Fruit fly (Drosophila melanogaster) whole organism, embryonic: ENCODE measurements around the gene tbc.
A peak's percentile ranks its signal among the peaks of the same experiment; 100 is the strongest.

Source experiments
- Adf1 ChIP-seq: fragments of 200-800 bp; sonication (Bioruptor generic); IDR thresholded peaks from 2 replicates; pipeline ENCODE4 v1.3.6; 2022; ENCODE audit warnings: missing biosample characterization, missing genetic modification characterization
- BtbVII ChIP-seq: fragments of 200-800 bp; sonication (Bioruptor generic); optimal IDR thresholded peaks from 3 replicates; lab custom pipeline; 2017; ENCODE audit warnings: missing biosample characterization, mild to moderate bottlenecking, missing genetic modification characterization
- CG12744 ChIP-seq: fragments of 200-800 bp; sonication (Bioruptor generic); optimal IDR thresholded peaks from 2 replicates; lab custom pipeline; 2016; ENCODE audit warnings: missing biosample characterization, missing genetic modification characterization
- CG13424 ChIP-seq: fragments of 200-800 bp; sonication (Bioruptor generic); optimal IDR thresholded peaks from 2 replicates; lab custom pipeline; 2019; ENCODE audit warnings: missing biosample characterization, mild to moderate bottlenecking, missing genetic modification characterization, moderate library complexity
- CG13775 ChIP-seq: fragments of 200-800 bp; sonication (Bioruptor generic); optimal IDR thresholded peaks from 3 replicates; lab custom pipeline; 2017; ENCODE audit warnings: missing biosample characterization, mild to moderate bottlenecking, missing genetic modification characterization
- CG15011 ChIP-seq: fragments of 200-800 bp; sonication (Bioruptor generic); optimal IDR thresholded peaks from 3 replicates; lab custom pipeline; 2018; ENCODE audit warnings: missing biosample characterization, mild to moderate bottlenecking, missing genetic modification characterization
- CG1602 ChIP-seq: fragments of 200-800 bp; sonication (Bioruptor generic); optimal IDR thresholded peaks from 3 replicates; lab custom pipeline; 2016; ENCODE audit warnings: missing biosample characterization, missing genetic modification characterization
- CG17829 ChIP-seq: fragments of 200-800 bp; optimal IDR thresholded peaks from 2 replicates; lab custom pipeline; 2019; ENCODE audit warnings: missing biosample characterization, mild to moderate bottlenecking, missing genetic modification characterization, moderate library complexity
- CG18476 ChIP-seq: fragments of 200-800 bp; sonication (Bioruptor generic); optimal IDR thresholded peaks from 2 replicates; lab custom pipeline; 2016; ENCODE audit warnings: missing biosample characterization, mild to moderate bottlenecking, missing genetic modification characterization
- CG2678 ChIP-seq: fragments of 200-800 bp; sonication (Bioruptor generic); optimal IDR thresholded peaks from 3 replicates; lab custom pipeline; 2019; ENCODE audit warnings: missing biosample characterization, mild to moderate bottlenecking, missing genetic modification characterization, moderate library complexity
- CG2875 ChIP-seq: fragments of 200-800 bp; sonication (Bioruptor generic); optimal IDR thresholded peaks from 2 replicates; lab custom pipeline; 2017; ENCODE audit warnings: missing biosample characterization, mild to moderate bottlenecking, missing genetic modification characterization, missing genetic modification reagents
- CG33213 ChIP-seq: fragments of 200-800 bp; sonication (Bioruptor generic); optimal IDR thresholded peaks from 3 replicates; lab custom pipeline; 2016; ENCODE audit warnings: missing biosample characterization, missing genetic modification characterization
- CG3995 ChIP-seq: fragments of 200-800 bp; sonication (Bioruptor generic); optimal IDR thresholded peaks from 3 replicates; lab custom pipeline; 2016; ENCODE audit warnings: missing biosample characterization, missing genetic modification characterization
- CG42726 ChIP-seq: fragments of 200-800 bp; sonication (Bioruptor generic); IDR thresholded peaks from 2 replicates; pipeline ENCODE4 v1.3.6; 2022; ENCODE audit warnings: missing biosample characterization, missing genetic modification characterization; ENCODE audit not compliant: partially characterized antibody
- CG8281 ChIP-seq: fragments of 200-800 bp; sonication (Bioruptor generic); optimal IDR thresholded peaks from 2 replicates; lab custom pipeline; 2018; ENCODE audit warnings: missing biosample characterization, mild to moderate bottlenecking, missing genetic modification characterization, moderate library complexity
- CG9437 ChIP-seq: fragments of 200-800 bp; sonication (Bioruptor generic); optimal IDR thresholded peaks from 2 replicates; lab custom pipeline; 2018; ENCODE audit warnings: missing biosample characterization, mild to moderate bottlenecking, missing genetic modification characterization
- CG9797 ChIP-seq: fragments of 200-800 bp; sonication (Bioruptor generic); optimal IDR thresholded peaks from 3 replicates; lab custom pipeline; 2018; ENCODE audit warnings: missing biosample characterization, mild to moderate bottlenecking, missing genetic modification characterization
- CG9817 ChIP-seq: fragments of 200-800 bp; sonication (Bioruptor generic); optimal IDR thresholded peaks from 2 replicates; lab custom pipeline; 2018; ENCODE audit warnings: missing biosample characterization, mild to moderate bottlenecking, missing genetic modification characterization, moderate library complexity
- D ChIP-seq, 2 experiments: fragments of 200-800 bp in 1 of 2; fragments of >200 bp in 1 of 2; sonication (Bioruptor generic) in 1 of 2; optimal IDR thresholded peaks; 2 replicates in 1 of 2; 3 replicates in 1 of 2; lab custom pipeline; 2017; ENCODE audit warnings: mild to moderate bottlenecking in 1 of 2, missing biosample characterization in 1 of 2, missing genetic modification characterization in 1 of 2, missing genetic modification reagents in 1 of 2
- Doc2 ChIP-seq: fragments of 200-800 bp; sonication (Bioruptor generic); IDR thresholded peaks from 2 replicates; pipeline ENCODE4 v1.3.6; 2022; ENCODE audit warnings: missing biosample characterization, missing genetic modification characterization
- ERR ChIP-seq: fragments of 200-800 bp; sonication (Bioruptor generic); optimal IDR thresholded peaks from 2 replicates; lab custom pipeline; 2016; ENCODE audit warnings: missing biosample characterization, missing genetic modification characterization
- Fer3 ChIP-seq: fragments of 200-800 bp; sonication (Bioruptor generic); optimal IDR thresholded peaks from 2 replicates; lab custom pipeline; 2018; ENCODE audit warnings: missing biosample characterization, mild to moderate bottlenecking, missing genetic modification characterization, moderate library complexity
- Hmr ChIP-seq: fragments of 200-800 bp; sonication (Bioruptor generic); optimal IDR thresholded peaks from 3 replicates; lab custom pipeline; 2017; ENCODE audit warnings: mild to moderate bottlenecking, missing biosample characterization, missing genetic modification reagents, missing genetic modification characterization
- Hr78 ChIP-seq, 2 experiments: fragments of 200-800 bp in 1 of 2; fragments of >200 bp in 1 of 2; sonication (Bioruptor generic) in 1 of 2; optimal IDR thresholded peaks; 2 replicates each; lab custom pipeline; 2017 to 2019; ENCODE audit warnings: missing biosample characterization in 2 of 2, missing genetic modification characterization in 2 of 2, mild to moderate bottlenecking in 1 of 2, moderate library complexity in 1 of 2
- Kr ChIP-seq: fragments of 200-800 bp; sonication (Bioruptor generic); optimal IDR thresholded peaks from 2 replicates; lab custom pipeline; 2017; ENCODE audit warnings: missing biosample characterization, mild to moderate bottlenecking, missing genetic modification characterization
- MBD-R2 ChIP-seq: fragments of 200-800 bp; sonication (Bioruptor generic); IDR thresholded peaks from 2 replicates; pipeline ENCODE4 v1.3.6; 2022; ENCODE audit warnings: missing biosample characterization, missing genetic modification characterization
- Nf-YC ChIP-seq: fragments of 200-800 bp; optimal IDR thresholded peaks from 3 replicates; lab custom pipeline; 2019; ENCODE audit warnings: missing biosample characterization, mild to moderate bottlenecking, missing genetic modification characterization, moderate library complexity
- Oaz ChIP-seq: fragments of 200-800 bp; sonication (Bioruptor generic); IDR thresholded peaks from 2 replicates; pipeline ENCODE4 v1.3.6; 2022; ENCODE audit warnings: missing biosample characterization, missing genetic modification characterization
- Oli ChIP-seq: fragments of 200-800 bp; sonication (Bioruptor generic); optimal IDR thresholded peaks from 2 replicates; lab custom pipeline; 2018; ENCODE audit warnings: missing biosample characterization, mild to moderate bottlenecking, missing genetic modification characterization, moderate library complexity
- Six4 ChIP-seq: fragments of 200-800 bp; sonication (Bioruptor generic); optimal IDR thresholded peaks from 2 replicates; lab custom pipeline; 2016; ENCODE audit warnings: missing biosample characterization, missing genetic modification characterization
- Sox100B ChIP-seq: fragments of 200-800 bp; sonication (Bioruptor generic); optimal IDR thresholded peaks from 3 replicates; lab custom pipeline; 2018; ENCODE audit warnings: missing biosample characterization, mild to moderate bottlenecking, missing genetic modification characterization
- Tbp ChIP-seq: fragments of >200 bp; optimal IDR thresholded peaks from 2 replicates; lab custom pipeline; 2018; ENCODE audit warnings: missing biosample characterization, missing genetic modification characterization
- Vsx1 ChIP-seq: fragments of 200-800 bp; sonication (Bioruptor generic); optimal IDR thresholded peaks from 2 replicates; lab custom pipeline; 2017; ENCODE audit warnings: missing biosample characterization, mild to moderate bottlenecking, missing genetic modification characterization, missing genetic modification reagents
- abd-A ChIP-seq: fragments of 200-800 bp; sonication (Bioruptor generic); optimal IDR thresholded peaks from 3 replicates; lab custom pipeline; 2019; ENCODE audit warnings: missing biosample characterization, mild to moderate bottlenecking, missing genetic modification characterization, moderate library complexity
- cas ChIP-seq: fragments of 200-800 bp; sonication (Bioruptor generic); IDR thresholded peaks from 2 replicates; pipeline ENCODE4 v1.3.6; 2022; ENCODE audit warnings: missing biosample characterization, missing genetic modification characterization
- caup ChIP-seq: fragments of 200-800 bp; sonication (Bioruptor generic); optimal IDR thresholded peaks from 3 replicates; lab custom pipeline; 2017; ENCODE audit warnings: missing biosample characterization, mild to moderate bottlenecking, missing genetic modification characterization, moderate library complexity; ENCODE audit not compliant: severe bottlenecking
- dan ChIP-seq: fragments of 200-800 bp; sonication (Bioruptor generic); IDR thresholded peaks from 2 replicates; pipeline ENCODE4 v1.3.6; 2022; ENCODE audit warnings: missing biosample characterization, missing genetic modification characterization
- ems ChIP-seq: fragments of 200-800 bp; sonication (Bioruptor generic); optimal IDR thresholded peaks from 3 replicates; lab custom pipeline; 2016; ENCODE audit warnings: missing biosample characterization, missing genetic modification characterization
- ewg ChIP-seq: fragments of 200-800 bp; sonication (Bioruptor generic); optimal IDR thresholded peaks from 3 replicates; lab custom pipeline; 2017; ENCODE audit warnings: mild to moderate bottlenecking, missing biosample characterization, missing genetic modification reagents, missing genetic modification characterization
- hkb ChIP-seq, 2 experiments: fragments of 200-800 bp in 1 of 2; fragments of >200 bp in 1 of 2; sonication (Bioruptor generic) in 1 of 2; IDR thresholded peaks in 1 of 2; optimal IDR thresholded peaks in 1 of 2; 2 replicates each; pipeline versions ENCODE4 v1.3.6 to Lab custom; 2017 to 2022; ENCODE audit warnings: missing biosample characterization in 1 of 2, missing genetic modification characterization in 1 of 2
- lola ChIP-seq, 3 experiments: fragments of >200 bp in 2 of 3; fragments of 200-800 bp in 1 of 3; sonication (Bioruptor generic) in 1 of 3; optimal IDR thresholded peaks; 2 replicates each; lab custom pipeline; 2017 to 2019; ENCODE audit warnings: missing biosample characterization in 3 of 3, missing genetic modification characterization in 3 of 3, mild to moderate bottlenecking in 1 of 3, moderate library complexity in 1 of 3
- nmo ChIP-seq: fragments of 200-800 bp; sonication (Bioruptor generic); optimal IDR thresholded peaks from 2 replicates; lab custom pipeline; 2018; ENCODE audit warnings: missing biosample characterization, mild to moderate bottlenecking, missing genetic modification characterization, moderate library complexity
- odd ChIP-seq: fragments of 200-800 bp; sonication (Bioruptor generic); optimal IDR thresholded peaks from 2 replicates; lab custom pipeline; 2017; ENCODE audit warnings: missing biosample characterization, mild to moderate bottlenecking, missing genetic modification characterization
- prd ChIP-seq, 3 experiments: fragments of >200 bp in 2 of 3; fragments of 200-800 bp in 1 of 3; sonication (Bioruptor generic) in 1 of 3; optimal IDR thresholded peaks in 2 of 3; IDR thresholded peaks in 1 of 3; 2 replicates in 2 of 3; 3 replicates in 1 of 3; pipeline versions ENCODE4 v1.3.6 to Lab custom; 2017 to 2022; ENCODE audit warnings: missing biosample characterization in 1 of 3, missing genetic modification characterization in 1 of 3
- sug ChIP-seq: fragments of 200-800 bp; optimal IDR thresholded peaks from 2 replicates; lab custom pipeline; 2019; ENCODE audit warnings: missing biosample characterization, mild to moderate bottlenecking, missing genetic modification characterization, moderate library complexity
- tio ChIP-seq: fragments of 200-800 bp; sonication (Bioruptor generic); optimal IDR thresholded peaks from 2 replicates; lab custom pipeline; 2017; ENCODE audit warnings: missing biosample characterization, missing genetic modification characterization, inconsistent platforms
- wek ChIP-seq: fragments of 200-800 bp; sonication (Bioruptor generic); optimal IDR thresholded peaks from 3 replicates; lab custom pipeline; 2018; ENCODE audit warnings: missing biosample characterization, mild to moderate bottlenecking, missing genetic modification characterization, moderate library complexity
- zfh2 ChIP-seq: fragments of 200-800 bp; sonication (Bioruptor generic); optimal IDR thresholded peaks from 2 replicates; lab custom pipeline; 2016; ENCODE audit warnings: missing biosample characterization, missing genetic modification characterization

Gene tbc

DNA sequence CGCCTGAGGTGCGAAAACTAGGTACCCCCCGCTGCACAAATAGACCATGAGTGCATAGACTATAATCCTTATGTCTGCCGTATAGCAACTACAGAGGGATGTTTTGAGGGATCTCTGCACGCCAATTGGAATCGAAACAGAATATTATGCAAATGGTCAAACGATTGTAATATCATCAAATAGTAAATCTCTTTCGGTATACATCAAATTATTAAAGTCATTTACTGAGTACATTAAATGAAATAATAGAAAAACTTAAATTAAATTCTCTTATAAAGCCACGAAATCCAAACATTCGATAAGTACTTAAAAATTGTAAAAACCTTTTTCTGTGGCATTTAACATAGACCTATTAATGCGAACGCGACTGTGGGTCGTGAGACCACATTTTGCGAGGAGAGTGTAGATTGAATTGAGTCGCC is 39.6 kb downstream of the tbc start (continued):
- peak; percentile 40 for TF ChIP-seq ems (GFP tag; lab: Kevin White, UChicago)
- no peak for TF ChIP-seq Kr
- peak; percentile 5 for TF ChIP-seq CG9817
- TF ChIP-seq CG15011 (GFP tag; lab: Kevin White, UChicago) = peak; percentile 50
- peak; percentile 26 for TF ChIP-seq Fer3 (tag; lab: Kevin White, UChicago)
- peak; percentile 8 for TF ChIP-seq CG3995 (GFP tag; lab: Kevin White, UChicago)
- no peak for TF ChIP-seq Oaz (GFP tag; lab: Robert Waterston, UW)
- TF ChIP-seq caup (GFP tag; lab: Kevin White, UChicago) = peak; percentile 30
- TF ChIP-seq Nf-YC = peak; percentile 26
- TF ChIP-seq CG13775 (GFP tag; lab: Kevin White, UChicago) = peak; percentile 54
- peak; percentile 62 for TF ChIP-seq CG9437 (GFP tag; lab: Kevin White, UChicago)
- peak; percentile 20 for TF ChIP-seq CG2875
- TF ChIP-seq Hmr (GFP tag; lab: Kevin White, UChicago) = peak; percentile 47
- TF ChIP-seq CG9797 (GFP tag; lab: Kevin White, UChicago) = no peak
- TF ChIP-seq D (optimal IDR thresholded peaks at IDR 0.05; lab: Kevin White, UChicago) = no peak
- TF ChIP-seq D (GFP tag; optimal IDR thresholded peaks at IDR 0.05; lab: Kevin White, UChicago) = peak; percentile 69
- TF ChIP-seq zfh2 (GFP tag; lab: Kevin White, UChicago) = peak; percentile 12
- TF ChIP-seq CG13424 (tag; lab: Kevin White, UChicago) = peak; percentile 76
- no peak for TF ChIP-seq hkb (optimal IDR thresholded peaks at IDR 0.05; lab: Kevin White, UChicago)
- TF ChIP-seq hkb (GFP tag; IDR thresholded peaks at IDR 0.05; lab: Robert Waterston, UW) = no peak
- no peak for TF ChIP-seq CG12744
- peak; percentile 30 for TF ChIP-seq ewg
- peak; percentile 51 for TF ChIP-seq CG17829 (tag; lab: Kevin White, UChicago)
- TF ChIP-seq Sox100B (GFP tag; lab: Kevin White, UChicago) = peak; percentile 80
- TF ChIP-seq tio (GFP tag; lab: Kevin White, UChicago) = peak; percentile 61
- no peak for TF ChIP-seq Adf1 (GFP tag; lab: Robert Waterston, UW)
- TF ChIP-seq ERR = no peak
- TF ChIP-seq Vsx1 = peak; percentile 19
- no peak for TF ChIP-seq wek (GFP tag; lab: Kevin White, UChicago)
- peak; percentile 59 for TF ChIP-seq BtbVII (GFP tag; lab: Kevin White, UChicago)
- TF ChIP-seq CG8281 (tag; lab: Kevin White, UChicago) = peak; percentile 14
- TF ChIP-seq nmo = peak; percentile 75
- no peak for TF ChIP-seq prd (optimal IDR thresholded peaks at IDR 0.05; lab: Kevin White, UChicago)
- peak; percentile 50; the same call in 1 of the 3 replicates for TF ChIP-seq prd (GFP tag; IDR thresholded peaks at IDR 0.05; lab: Robert Waterston, UW)
- no peak for TF ChIP-seq MBD-R2 (GFP tag; lab: Robert Waterston, UW)
- TF ChIP-seq CG2678 (tag; lab: Kevin White, UChicago) = peak; percentile 81
- peak; percentile 42 for TF ChIP-seq odd
- no peak for TF ChIP-seq cas
- TF ChIP-seq Six4 (GFP tag; lab: Kevin White, UChicago) = peak; percentile 38
- TF ChIP-seq CG18476 = peak; percentile 39
- no peak for TF ChIP-seq dan (GFP tag; lab: Robert Waterston, UW)
- TF ChIP-seq sug = peak; percentile 29
- no peak for TF ChIP-seq Tbp
- no peak for TF ChIP-seq abd-A (tag; lab: Kevin White, UChicago)
- TF ChIP-seq CG42726 (GFP tag; lab: Robert Waterston, UW) = no peak
- peak; percentile 28 for TF ChIP-seq CG1602 (GFP tag; lab: Kevin White, UChicago)
- peak in 1 of 3 experiments; percentile 71 for TF ChIP-seq lola (GFP tag; optimal IDR thresholded peaks at IDR 0.05; lab: Kevin White, UChicago)
- TF ChIP-seq Hr78 (GFP tag; optimal IDR thresholded peaks at IDR 0.05; lab: Kevin White, UChicago) = peak in 1 of 2 experiments; percentile 47
- peak; percentile 75 for TF ChIP-seq Oli (tag; lab: Kevin White, UChicago)
- no peak for TF ChIP-seq CG33213 (GFP tag; lab: Kevin White, UChicago)
- TF ChIP-seq Doc2 (GFP tag; lab: Robert Waterston, UW) = no peak
